Worm (Caenorhabditis elegans) whole organism, midembryonic: ENCODE measurements around the gene srb-19.

Source experiments
- T22C8.4 ChIP-seq: fragments of 200-800 bp; sonication (Bioruptor generic); IDR thresholded peaks from 2 replicates; pipeline ENCODE4 v1.3.6; 2022; ENCODE audit warnings: missing genetic modification characterization, missing compliant biosample characterization
- cog-1 ChIP-seq: sonication (generic microtip); optimal IDR thresholded peaks from 2 replicates; lab custom pipeline; 2016; ENCODE audit warnings: missing genetic modification characterization, missing compliant biosample characterization
- flt-1 ChIP-seq: fragments of 200-800 bp; sonication (Bioruptor generic); IDR thresholded peaks from 2 replicates; pipeline ENCODE4 v1.3.6; 2022; ENCODE audit warnings: missing genetic modification characterization, missing compliant biosample characterization
- med-1 ChIP-seq: sonication (generic microtip); optimal IDR thresholded peaks from 2 replicates; lab custom pipeline; 2017; ENCODE audit warnings: missing genetic modification characterization, mild to moderate bottlenecking, missing compliant biosample characterization, antibody characterized with exemption, missing genetic modification reagents; ENCODE audit not compliant: insufficient read depth
- ref-1 ChIP-seq: fragments of 200-800 bp; sonication (Bioruptor generic); conservative IDR thresholded peaks from 2 replicates; pipeline ENCODE4 v1.3.6; 2022; ENCODE audit warnings: missing genetic modification reagents, missing genetic modification characterization, missing compliant biosample characterization
- tab-1 ChIP-seq: fragments of 200-800 bp; sonication (Bioruptor generic); IDR thresholded peaks from 2 replicates; pipeline ENCODE4 v1.3.6; 2022; ENCODE audit warnings: missing genetic modification characterization, missing compliant biosample characterization
- ztf-23 ChIP-seq: fragments of 200-800 bp; sonication (Bioruptor generic); IDR thresholded peaks from 2 replicates; pipeline ENCODE4 v1.3.6; 2022; ENCODE audit warnings: missing genetic modification reagents, missing genetic modification characterization, missing compliant biosample characterization

- no peak for TF ChIP-seq med-1
- TF ChIP-seq ztf-23 (GFP tag; lab: Robert Waterston, UW): no peak
- no peak for TF ChIP-seq tab-1 (GFP tag; lab: Robert Waterston, UW)
- TF ChIP-seq flt-1 (GFP tag; lab: Robert Waterston, UW): no peak
- TF ChIP-seq T22C8.4 (GFP tag; lab: Robert Waterston, UW): no peak
- no peak for TF ChIP-seq cog-1 (tag; lab: Kevin White, UChicago)
- TF ChIP-seq ref-1 (GFP tag; lab: Robert Waterston, UW): no peak
These were observed 27.1 kb downstream of the srb-19 start, which contains the start of gene srbc-10 for ce11 chrV:7492924-7493323.
